Worm (Caenorhabditis elegans): ENCODE measurements around the gene drr-1.

drr-1 gene

ce11 chrII:13529131-13529530, 33.4 kb upstream of the drr-1 start:
- TF ChIP-seq mls-2 (tag; optimal IDR thresholded peaks at IDR 0.05), result no peak
- TF ChIP-seq nhr-12 (tag; optimal IDR thresholded peaks at IDR 0.05), result no peak
- no peak for TF ChIP-seq drap-1 (GFP tag; optimal IDR thresholded peaks at IDR 0.05)
- no peak for TF ChIP-seq hlh-1 (tag; optimal IDR thresholded peaks at IDR 0.05)
- TF ChIP-seq zip-8 (tag; optimal IDR thresholded peaks at IDR 0.05), result no peak
- no peak for TF ChIP-seq snpc-4 (tag; optimal IDR thresholded peaks at IDR 0.05)
- no peak for TF ChIP-seq ceh-83 (GFP tag; optimal IDR thresholded peaks at IDR 0.05)
- TF ChIP-seq ceh-39 (tag; optimal IDR thresholded peaks at IDR 0.05), result no peak
- no peak for TF ChIP-seq cnd-1 (tag; optimal IDR thresholded peaks at IDR 0.05)

- TF ChIP-seq blmp-1 (tag; optimal IDR thresholded peaks at IDR 0.05) (no peak), elt-1 (tag; optimal IDR thresholded peaks at IDR 0.05; ENCODE audit: borderline replicate concordance, insufficient read depth) (no peak), cnd-1 (tag; optimal IDR thresholded peaks at IDR 0.05) (peak; percentile 4), unc-39 (tag; optimal IDR thresholded peaks at IDR 0.05) (no peak), zip-8 (tag; optimal IDR thresholded peaks at IDR 0.05) (no peak), nhr-237 (tag; optimal IDR thresholded peaks at IDR 0.05) (no peak), tbx-8 (GFP tag; optimal IDR thresholded peaks at IDR 0.05) (no peak)
Measured at ce11 chrII:13521977-13522404, 26.3 kb upstream of the drr-1 start.

ce11 chrII:13521179-13521616, 25.5 kb upstream of the drr-1 start:
- no peak for TF ChIP-seq nhr-237 (tag; optimal IDR thresholded peaks at IDR 0.05)
- no peak for TF ChIP-seq lin-32 (GFP tag; optimal IDR thresholded peaks at IDR 0.05)
- no peak for TF ChIP-seq snpc-4 (tag; optimal IDR thresholded peaks at IDR 0.05)
- no peak for TF ChIP-seq zip-8 (tag; optimal IDR thresholded peaks at IDR 0.05)
- no peak for TF ChIP-seq flh-1 (GFP tag; optimal IDR thresholded peaks at IDR 0.05)
- TF ChIP-seq unc-39 (tag; optimal IDR thresholded peaks at IDR 0.05), result no peak
- TF ChIP-seq ceh-43 (GFP tag; optimal IDR thresholded peaks at IDR 0.05), result no peak
- TF ChIP-seq mab-5 (tag; optimal IDR thresholded peaks at IDR 0.05), result no peak
- TF ChIP-seq lsy-2 (tag; optimal IDR thresholded peaks at IDR 0.05), result no peak
- no peak for TF ChIP-seq drap-1 (GFP tag; optimal IDR thresholded peaks at IDR 0.05)
- no peak for TF ChIP-seq nhr-76 (tag; optimal IDR thresholded peaks at IDR 0.05)
- no peak for TF ChIP-seq elt-1 (tag; optimal IDR thresholded peaks at IDR 0.05; ENCODE audit: borderline replicate concordance, insufficient read depth)
- TF ChIP-seq hlh-1 (tag; optimal IDR thresholded peaks at IDR 0.05), result no peak
- TF ChIP-seq tbx-8 (GFP tag; optimal IDR thresholded peaks at IDR 0.05), result no peak
- TF ChIP-seq ztf-11 (tag; optimal IDR thresholded peaks at IDR 0.05), result no peak
- TF ChIP-seq unc-120 (tag; optimal IDR thresholded peaks at IDR 0.05; ENCODE audit: poor library complexity, severe bottlenecking), result no peak
- no peak for TF ChIP-seq elt-3 (tag; optimal IDR thresholded peaks at IDR 0.05)
- TF ChIP-seq unc-62 (GFP tag; optimal IDR thresholded peaks at IDR 0.05), result no peak
- TF ChIP-seq nhr-28 (tag; optimal IDR thresholded peaks at IDR 0.05), result no peak

ce11 chrII:13517600-13517999, 21.9 kb upstream of the drr-1 start, which contains the start of gene sre-45:
sre-45 (plus strand) TSS chrII:13517900.
- TF ChIP-seq pha-4 (tag; optimal IDR thresholded peaks at IDR 0.05) (no peak), unc-62 (GFP tag; optimal IDR thresholded peaks at IDR 0.05) (no peak), lin-13 (tag; optimal IDR thresholded peaks at IDR 0.05) (no peak), sem-2 (GFP tag; optimal IDR thresholded peaks at IDR 0.05) (no peak), snpc-4 (tag; optimal IDR thresholded peaks at IDR 0.05) (no peak), ceh-83 (GFP tag; optimal IDR thresholded peaks at IDR 0.05) (no peak), mep-1 (tag; optimal IDR thresholded peaks at IDR 0.05) (no peak), zip-8 (tag; optimal IDR thresholded peaks at IDR 0.05) (no peak), bed-3 (GFP tag; optimal IDR thresholded peaks at IDR 0.05) (no peak), unc-39 (tag; optimal IDR thresholded peaks at IDR 0.05) (no peak), mls-2 (tag; optimal IDR thresholded peaks at IDR 0.05) (no peak), blmp-1 (tag; optimal IDR thresholded peaks at IDR 0.05) (no peak), nhr-28 (tag; optimal IDR thresholded peaks at IDR 0.05) (no peak), ham-2 (GFP tag; optimal IDR thresholded peaks at IDR 0.05) (no peak), nhr-12 (tag; optimal IDR thresholded peaks at IDR 0.05) (no peak), elt-3 (tag; optimal IDR thresholded peaks at IDR 0.05) (no peak), hlh-1 (tag; optimal IDR thresholded peaks at IDR 0.05) (no peak), ces-1 (GFP tag; optimal IDR thresholded peaks at IDR 0.05) (no peak), lin-32 (GFP tag; optimal IDR thresholded peaks at IDR 0.05) (no peak)

ce11 chrII:13515813-13516212, 20.1 kb upstream of the drr-1 start:
- TF ChIP-seq nhr-237 (tag; optimal IDR thresholded peaks at IDR 0.05), result no peak
- no peak for TF ChIP-seq nhr-12 (tag; optimal IDR thresholded peaks at IDR 0.05)
- TF ChIP-seq lin-32 (GFP tag; optimal IDR thresholded peaks at IDR 0.05), result no peak
- TF ChIP-seq M03D4.4 (tag; optimal IDR thresholded peaks at IDR 0.05), result no peak
- TF ChIP-seq elt-3 (tag; optimal IDR thresholded peaks at IDR 0.05), result no peak
- TF ChIP-seq ztf-11 (tag; optimal IDR thresholded peaks at IDR 0.05), result no peak
- no peak for TF ChIP-seq lsy-2 (tag; optimal IDR thresholded peaks at IDR 0.05)
- no peak for TF ChIP-seq hlh-1 (tag; optimal IDR thresholded peaks at IDR 0.05)
- no peak for TF ChIP-seq nhr-76 (tag; optimal IDR thresholded peaks at IDR 0.05)
- no peak for TF ChIP-seq unc-62 (GFP tag; optimal IDR thresholded peaks at IDR 0.05)
- TF ChIP-seq mls-2 (tag; optimal IDR thresholded peaks at IDR 0.05), result no peak
- no peak for TF ChIP-seq nhr-28 (tag; optimal IDR thresholded peaks at IDR 0.05)
- TF ChIP-seq mab-5 (tag; optimal IDR thresholded peaks at IDR 0.05), result no peak
- no peak for TF ChIP-seq pha-4 (tag; optimal IDR thresholded peaks at IDR 0.05)
- no peak for TF ChIP-seq cnd-1 (tag; optimal IDR thresholded peaks at IDR 0.05)
- no peak for TF ChIP-seq sptf-1 (tag; optimal IDR thresholded peaks at IDR 0.05)

All from whole organism, mixed stage, embryonic.